Fruit fly (Drosophila melanogaster) whole organism, embryonic: ENCODE data around the gene MtnD.

Experiments
- Atf6 ChIP-seq: fragments of 200-800 bp; sonication (Bioruptor generic); IDR thresholded peaks from 2 replicates; pipeline ENCODE4 v1.3.6; 2022; ENCODE audit warnings: missing biosample characterization, missing genetic modification characterization
- Bgb ChIP-seq: fragments of 200-800 bp; sonication (Bioruptor generic); IDR thresholded peaks from 2 replicates; pipeline ENCODE4 v1.3.6; 2022; ENCODE audit warnings: missing biosample characterization, missing genetic modification characterization; ENCODE audit not compliant: partially characterized antibody
- Blimp-1 ChIP-seq: fragments of 200-800 bp; sonication (Bioruptor generic); optimal IDR thresholded peaks from 3 replicates; lab custom pipeline; 2018; ENCODE audit warnings: missing biosample characterization, missing genetic modification characterization, mild to moderate bottlenecking, moderate library complexity, missing genetic modification reagents
- CG10274 ChIP-seq: fragments of 200-800 bp; sonication (Bioruptor generic); optimal IDR thresholded peaks from 3 replicates; lab custom pipeline; 2017; ENCODE audit warnings: missing biosample characterization, mild to moderate bottlenecking, missing genetic modification characterization
- CG11085 ChIP-seq: fragments of 200-800 bp; sonication (Bioruptor generic); IDR thresholded peaks from 2 replicates; pipeline ENCODE4 v1.3.6; 2022; ENCODE audit warnings: missing biosample characterization, missing genetic modification characterization
- CG12104 ChIP-seq: fragments of 200-800 bp; sonication (Bioruptor generic); optimal IDR thresholded peaks from 3 replicates; lab custom pipeline; 2016; ENCODE audit warnings: missing biosample characterization, missing genetic modification characterization
- CG1233 ChIP-seq: fragments of 200-800 bp; sonication (Bioruptor generic); optimal IDR thresholded peaks from 4 replicates; lab custom pipeline; 2018; ENCODE audit warnings: missing biosample characterization, mild to moderate bottlenecking, missing genetic modification characterization
- CG12391 ChIP-seq: fragments of 200-800 bp; sonication (Bioruptor generic); optimal IDR thresholded peaks from 3 replicates; lab custom pipeline; 2018; ENCODE audit warnings: missing biosample characterization, mild to moderate bottlenecking, missing genetic modification characterization, moderate library complexity
- CG12744 ChIP-seq: fragments of 200-800 bp; sonication (Bioruptor generic); optimal IDR thresholded peaks from 2 replicates; lab custom pipeline; 2016; ENCODE audit warnings: missing biosample characterization, missing genetic modification characterization
- CG15269 ChIP-seq: fragments of 200-800 bp; sonication (Bioruptor generic); optimal IDR thresholded peaks from 2 replicates; lab custom pipeline; 2018; ENCODE audit warnings: missing biosample characterization, mild to moderate bottlenecking, missing genetic modification characterization, moderate library complexity
- CG16815 ChIP-seq: fragments of 200-800 bp; sonication (Bioruptor generic); optimal IDR thresholded peaks from 3 replicates; lab custom pipeline; 2017; ENCODE audit warnings: missing biosample characterization, mild to moderate bottlenecking, missing genetic modification characterization
- CG18476 ChIP-seq: fragments of 200-800 bp; sonication (Bioruptor generic); optimal IDR thresholded peaks from 2 replicates; lab custom pipeline; 2016; ENCODE audit warnings: missing biosample characterization, mild to moderate bottlenecking, missing genetic modification characterization
- CG2889 ChIP-seq: fragments of 200-800 bp; sonication (Bioruptor generic); IDR thresholded peaks from 3 replicates; pipeline ENCODE4 v1.3.6; 2022; ENCODE audit warnings: missing biosample characterization, missing genetic modification characterization
- CG30403 ChIP-seq: fragments of 200-800 bp; sonication (Bioruptor generic); optimal IDR thresholded peaks from 3 replicates; lab custom pipeline; 2016; ENCODE audit warnings: missing biosample characterization, missing genetic modification characterization
- CG30431 ChIP-seq: fragments of 200-800 bp; sonication (Bioruptor generic); optimal IDR thresholded peaks from 2 replicates; lab custom pipeline; 2017; ENCODE audit warnings: missing biosample characterization, missing genetic modification characterization
- CG3995 ChIP-seq: fragments of 200-800 bp; sonication (Bioruptor generic); optimal IDR thresholded peaks from 3 replicates; lab custom pipeline; 2016; ENCODE audit warnings: missing biosample characterization, missing genetic modification characterization
- CG7372 ChIP-seq: fragments of 200-800 bp; sonication (Bioruptor generic); IDR thresholded peaks from 2 replicates; pipeline ENCODE4 v1.3.6; 2022; ENCODE audit warnings: missing biosample characterization, missing genetic modification characterization
- CG7745 ChIP-seq: fragments of 200-800 bp; sonication (Bioruptor generic); optimal IDR thresholded peaks from 2 replicates; lab custom pipeline; 2018; ENCODE audit warnings: missing biosample characterization, mild to moderate bottlenecking, missing genetic modification characterization, moderate library complexity
- D19A ChIP-seq: fragments of 200-800 bp; optimal IDR thresholded peaks from 3 replicates; lab custom pipeline; 2019; ENCODE audit warnings: missing biosample characterization, mild to moderate bottlenecking, missing genetic modification characterization, moderate library complexity
- Dad ChIP-seq: fragments of 200-800 bp; sonication (Bioruptor generic); optimal IDR thresholded peaks from 3 replicates; lab custom pipeline; 2016; ENCODE audit warnings: missing biosample characterization, missing genetic modification characterization
- Eip74EF ChIP-seq, 2 experiments: fragments of 200-800 bp in 1 of 2; fragments of >200 bp in 1 of 2; sonication (Bioruptor generic) in 1 of 2; optimal IDR thresholded peaks; 2 replicates each; lab custom pipeline; 2017 to 2019; ENCODE audit warnings: missing biosample characterization in 2 of 2, missing genetic modification characterization in 2 of 2, mild to moderate bottlenecking in 1 of 2, moderate library complexity in 1 of 2
- HLH3B ChIP-seq: fragments of 200-800 bp; sonication (Bioruptor generic); IDR thresholded peaks from 2 replicates; pipeline ENCODE4 v1.3.6; 2022; ENCODE audit warnings: missing biosample characterization, missing genetic modification characterization
- HLH54F ChIP-seq: fragments of 200-800 bp; sonication (Bioruptor generic); optimal IDR thresholded peaks from 3 replicates; lab custom pipeline; 2016; ENCODE audit warnings: missing biosample characterization, missing genetic modification characterization
- Hr51 ChIP-seq, 2 experiments: fragments of 200-800 bp; sonication (Bioruptor generic); optimal IDR thresholded peaks; 2 replicates in 1 of 2; 3 replicates in 1 of 2; lab custom pipeline; 2016 to 2018; ENCODE audit warnings: missing biosample characterization in 2 of 2, missing genetic modification characterization in 2 of 2, mild to moderate bottlenecking in 1 of 2, moderate library complexity in 1 of 2
- MBD-R2 ChIP-seq: fragments of 200-800 bp; sonication (Bioruptor generic); IDR thresholded peaks from 2 replicates; pipeline ENCODE4 v1.3.6; 2022; ENCODE audit warnings: missing biosample characterization, missing genetic modification characterization
- Myb ChIP-seq: fragments of 200-800 bp; sonication (Bioruptor generic); optimal IDR thresholded peaks from 2 replicates; lab custom pipeline; 2016; ENCODE audit warnings: missing biosample characterization, missing genetic modification characterization
- NfI ChIP-seq: fragments of 200-800 bp; sonication (Bioruptor generic); optimal IDR thresholded peaks from 3 replicates; lab custom pipeline; 2018; ENCODE audit warnings: missing biosample characterization, mild to moderate bottlenecking, missing genetic modification characterization, moderate library complexity
- Oli ChIP-seq: fragments of 200-800 bp; sonication (Bioruptor generic); optimal IDR thresholded peaks from 2 replicates; lab custom pipeline; 2018; ENCODE audit warnings: missing biosample characterization, mild to moderate bottlenecking, missing genetic modification characterization, moderate library complexity
- Sox102F ChIP-seq: fragments of 200-800 bp; sonication (Bioruptor generic); optimal IDR thresholded peaks from 2 replicates; lab custom pipeline; 2018; ENCODE audit warnings: missing biosample characterization, mild to moderate bottlenecking, missing genetic modification characterization, moderate library complexity
- ash1 ChIP-seq: fragments of 200-800 bp; sonication (Bioruptor generic); optimal IDR thresholded peaks from 2 replicates; lab custom pipeline; 2018; ENCODE audit warnings: missing biosample characterization, mild to moderate bottlenecking, missing genetic modification characterization
- bcd ChIP-seq: fragments of 200-800 bp; sonication (Bioruptor generic); optimal IDR thresholded peaks from 2 replicates; lab custom pipeline; 2017; ENCODE audit warnings: missing biosample characterization, mild to moderate bottlenecking, missing genetic modification characterization
- bigmax ChIP-seq: fragments of 200-800 bp; sonication (Bioruptor generic); optimal IDR thresholded peaks from 2 replicates; lab custom pipeline; 2018; ENCODE audit warnings: missing biosample characterization, mild to moderate bottlenecking, missing genetic modification characterization
- bowl ChIP-seq: fragments of 200-800 bp; sonication (Bioruptor generic); IDR thresholded peaks from 2 replicates; pipeline ENCODE4 v1.3.6; 2022; ENCODE audit warnings: missing biosample characterization, missing genetic modification characterization
- da ChIP-seq: fragments of 200-800 bp; sonication (Bioruptor generic); optimal IDR thresholded peaks from 2 replicates; lab custom pipeline; 2016; ENCODE audit warnings: missing biosample characterization, missing genetic modification characterization
- dpn ChIP-seq, 2 experiments: fragments of 200-800 bp; sonication (Bioruptor generic); optimal IDR thresholded peaks; 3 replicates each; lab custom pipeline; 2016; ENCODE audit warnings: missing biosample characterization in 2 of 2, missing genetic modification characterization in 2 of 2
- esg ChIP-seq: fragments of 200-800 bp; sonication (Bioruptor generic); conservative IDR thresholded peaks from 2 replicates; pipeline ENCODE4 v1.3.6; 2022; ENCODE audit warnings: missing biosample characterization, missing genetic modification characterization
- gfzf ChIP-seq: fragments of 200-800 bp; sonication (Bioruptor generic); optimal IDR thresholded peaks from 2 replicates; lab custom pipeline; 2016; ENCODE audit warnings: missing biosample characterization, mild to moderate bottlenecking, missing genetic modification characterization, moderate library complexity
- jing ChIP-seq: fragments of 200-800 bp; sonication (Bioruptor generic); optimal IDR thresholded peaks from 2 replicates; lab custom pipeline; 2018; ENCODE audit warnings: missing biosample characterization, mild to moderate bottlenecking, missing genetic modification characterization
- kni ChIP-seq: fragments of 200-800 bp; sonication (Bioruptor generic); optimal IDR thresholded peaks from 3 replicates; lab custom pipeline; 2017; ENCODE audit warnings: mild to moderate bottlenecking, missing biosample characterization, missing genetic modification reagents, missing genetic modification characterization
- mam ChIP-seq: fragments of 200-800 bp; sonication (Bioruptor generic); optimal IDR thresholded peaks from 3 replicates; lab custom pipeline; 2016; ENCODE audit warnings: missing biosample characterization, missing genetic modification characterization
- pan ChIP-seq, 4 experiments: fragments of >200 bp in 3 of 4; fragments of 200-800 bp in 1 of 4; sonication (Bioruptor generic) in 1 of 4; optimal IDR thresholded peaks in 3 of 4; IDR thresholded peaks in 1 of 4; 2 replicates each; pipeline versions ENCODE4 v1.3.6 to Lab custom; 2017 to 2022; ENCODE audit warnings: missing biosample characterization in 2 of 4, missing genetic modification characterization in 2 of 4, mixed read lengths in 1 of 4
- pita ChIP-seq: fragments of 200-800 bp; sonication (Bioruptor generic); optimal IDR thresholded peaks from 2 replicates; lab custom pipeline; 2017; ENCODE audit warnings: missing biosample characterization, mild to moderate bottlenecking, missing genetic modification characterization
- prd ChIP-seq, 3 experiments: fragments of >200 bp in 2 of 3; fragments of 200-800 bp in 1 of 3; sonication (Bioruptor generic) in 1 of 3; optimal IDR thresholded peaks in 2 of 3; IDR thresholded peaks in 1 of 3; 2 replicates in 2 of 3; 3 replicates in 1 of 3; pipeline versions ENCODE4 v1.3.6 to Lab custom; 2017 to 2022; ENCODE audit warnings: missing biosample characterization in 1 of 3, missing genetic modification characterization in 1 of 3
- sens ChIP-seq: fragments of 200-800 bp; sonication (Bioruptor generic); peaks from one replicate; lab custom pipeline; 2016; ENCODE audit warnings: missing biosample characterization, missing genetic modification characterization
- slbo ChIP-seq: fragments of 200-800 bp; sonication (Bioruptor generic); IDR thresholded peaks from 2 replicates; pipeline ENCODE4 v1.3.6; 2022; ENCODE audit warnings: missing biosample characterization, missing genetic modification characterization
- vfl ChIP-seq: fragments of 200-800 bp; sonication (Bioruptor generic); optimal IDR thresholded peaks from 2 replicates; lab custom pipeline; 2016; ENCODE audit warnings: missing biosample characterization, missing genetic modification characterization
- zfh1 ChIP-seq: fragments of 200-800 bp; sonication (Bioruptor generic); IDR thresholded peaks from 3 replicates; pipeline ENCODE4 v1.3.6; 2022; ENCODE audit warnings: missing biosample characterization, missing genetic modification characterization

Gene MtnD

dm6 chr3R:20560019-20560667 lies 25.4 kb downstream of the MtnD start, which contains the start of gene CG15922 (continued):
- TF ChIP-seq CG30431 (GFP tag; lab: Kevin White, UChicago) = no peak
- no peak for TF ChIP-seq ash1
- no peak for TF ChIP-seq kni
- peak; percentile 10 for TF ChIP-seq mam (GFP tag; lab: Kevin White, UChicago)
- TF ChIP-seq Dad = no peak
- TF ChIP-seq da (GFP tag; lab: Kevin White, UChicago) = no peak
- peak; percentile 11; the same call in 1 of the 2 replicates for TF ChIP-seq Bgb (GFP tag; lab: Robert Waterston, UW)
- peak; percentile 42 for TF ChIP-seq sens (GFP tag; lab: Kevin White, UChicago)
- no peak for TF ChIP-seq pan (optimal IDR thresholded peaks at IDR 0.05; lab: Kevin White, UChicago)
- peak in 1 of 2 experiments; percentile 34 for TF ChIP-seq pan (GFP tag; optimal IDR thresholded peaks at IDR 0.05 in 1 of 2, IDR thresholded peaks at IDR 0.05 in 1 of 2)
- peak in 1 of 2 experiments; percentile 16 for TF ChIP-seq Hr51 (GFP tag; optimal IDR thresholded peaks at IDR 0.05; lab: Kevin White, UChicago)
- no peak; the same call in 1 of the 2 replicates for TF ChIP-seq Atf6
- TF ChIP-seq D19A = peak; percentile 82
- no peak for TF ChIP-seq prd (optimal IDR thresholded peaks at IDR 0.05; lab: Kevin White, UChicago)
- TF ChIP-seq prd (GFP tag; IDR thresholded peaks at IDR 0.05; lab: Robert Waterston, UW) = peak; percentile 7; the same call in 1 of the 3 replicates
- TF ChIP-seq vfl (GFP tag; lab: Kevin White, UChicago) = no peak
- TF ChIP-seq CG12744 (GFP tag; lab: Kevin White, UChicago) = no peak
- peak; percentile 6 for TF ChIP-seq CG1233 (GFP tag; lab: Kevin White, UChicago)
- peak; percentile 53 for TF ChIP-seq MBD-R2 (GFP tag; lab: Robert Waterston, UW)
- TF ChIP-seq gfzf (GFP tag; lab: Kevin White, UChicago) = peak; percentile 77
- peak; percentile 41; the same call in 1 of the 2 replicates for TF ChIP-seq HLH3B (GFP tag; lab: Robert Waterston, UW)
- peak; percentile 10 for TF ChIP-seq Blimp-1 (GFP tag; lab: Kevin White, UChicago)
- no peak for TF ChIP-seq jing
- peak; percentile 31 for TF ChIP-seq Sox102F
- TF ChIP-seq CG11085 (GFP tag; lab: Robert Waterston, UW) = no peak
- peak; percentile 39 for TF ChIP-seq CG12104 (GFP tag; lab: Kevin White, UChicago)
- TF ChIP-seq CG7372 (GFP tag; lab: Robert Waterston, UW) = 0 out of 2 replicates have a peak, but pooled peaks have one; percentile 25
- peak; percentile 32 for TF ChIP-seq bcd (GFP tag; lab: Kevin White, UChicago)
- peak; percentile 21 for TF ChIP-seq CG12391 (tag; lab: Kevin White, UChicago)
- peak; percentile 10 for TF ChIP-seq CG30403 (GFP tag; lab: Kevin White, UChicago)
- peak; percentile 30 for TF ChIP-seq bigmax (GFP tag; lab: Kevin White, UChicago)
- peak; percentile 17 to 27 for TF ChIP-seq dpn (GFP tag; optimal IDR thresholded peaks at IDR 0.05; lab: Kevin White, UChicago)
- peak; percentile 58 for TF ChIP-seq slbo (GFP tag; lab: Robert Waterston, UW)
- TF ChIP-seq CG7745 (tag; lab: Kevin White, UChicago) = peak; percentile 33
- peak; percentile 0 for TF ChIP-seq CG16815
- TF ChIP-seq CG10274 = no peak
- no peak for TF ChIP-seq zfh1 (GFP tag; lab: Robert Waterston, UW)
- peak; percentile 12 for TF ChIP-seq NfI (GFP tag; lab: Kevin White, UChicago)
- TF ChIP-seq esg = 0 out of 2 replicates have a peak, but pooled peaks have one; percentile 19
- peak; percentile 9 for TF ChIP-seq HLH54F
- TF ChIP-seq pita (GFP tag; lab: Kevin White, UChicago) = no peak
- peak; percentile 38 for TF ChIP-seq Oli
- TF ChIP-seq bowl (GFP tag; lab: Robert Waterston, UW) = no peak
- peak; percentile 3 for TF ChIP-seq Myb (GFP tag; lab: Kevin White, UChicago)
- peak; percentile 11; the same call in 1 of the 3 replicates for TF ChIP-seq CG2889 (GFP tag; lab: Robert Waterston, UW)
- TF ChIP-seq Eip74EF (GFP tag; optimal IDR thresholded peaks at IDR 0.05; lab: Kevin White, UChicago) = no peak
- TF ChIP-seq CG18476 (GFP tag; lab: Kevin White, UChicago) = no peak
- TF ChIP-seq CG3995 (GFP tag; lab: Kevin White, UChicago) = peak; percentile 80
- TF ChIP-seq CG15269 (tag; lab: Kevin White, UChicago) = peak; percentile 31
